Fruit fly (Drosophila melanogaster) whole organism, prepupa: ENCODE data around the gene CG33110.

Source experiments
- CG10631 ChIP-seq: fragments of 200-800 bp; sonication (Bioruptor generic); optimal IDR thresholded peaks from 2 replicates; lab custom pipeline; 2016; ENCODE audit warnings: missing biosample characterization, missing genetic modification characterization
- CG11294 ChIP-seq: fragments of 200-800 bp; sonication (Bioruptor generic); IDR thresholded peaks from 2 replicates; pipeline ENCODE4 v1.3.6; 2022; ENCODE audit warnings: missing biosample characterization, missing genetic modification characterization
- CG11762 ChIP-seq: fragments of 200-800 bp; sonication (Bioruptor generic); optimal IDR thresholded peaks from 3 replicates; lab custom pipeline; 2016; ENCODE audit warnings: missing biosample characterization, missing genetic modification characterization; ENCODE audit not compliant: insufficient read depth
- CG15336 ChIP-seq: fragments of 200-800 bp; sonication (Bioruptor generic); IDR thresholded peaks from 2 replicates; pipeline ENCODE4 v1.3.6; 2022; ENCODE audit warnings: missing biosample characterization, missing genetic modification characterization
- CG1621 ChIP-seq: fragments of 200-800 bp; sonication (Bioruptor generic); optimal IDR thresholded peaks from 3 replicates; lab custom pipeline; 2018; ENCODE audit warnings: missing biosample characterization, mild to moderate bottlenecking, missing genetic modification characterization
- CG3032 ChIP-seq: fragments of 200-800 bp; optimal IDR thresholded peaks from 2 replicates; lab custom pipeline; 2019; ENCODE audit warnings: missing biosample characterization, mild to moderate bottlenecking, missing genetic modification characterization, moderate library complexity
- CG34406 ChIP-seq: fragments of 200-800 bp; sonication (Bioruptor generic); optimal IDR thresholded peaks from 3 replicates; lab custom pipeline; 2016; ENCODE audit warnings: missing biosample characterization, missing genetic modification characterization
- CG4318 ChIP-seq: fragments of 200-800 bp; sonication (Bioruptor generic); optimal IDR thresholded peaks from 3 replicates; lab custom pipeline; 2017; ENCODE audit warnings: missing biosample characterization, mild to moderate bottlenecking, missing genetic modification characterization
- CG6163 ChIP-seq: fragments of 200-800 bp; sonication (Bioruptor generic); IDR thresholded peaks from 3 replicates; pipeline ENCODE4 v1.3.6; 2022; ENCODE audit warnings: missing biosample characterization, missing genetic modification characterization
- CG6792 ChIP-seq: fragments of 200-800 bp; sonication (Bioruptor generic); optimal IDR thresholded peaks from 3 replicates; lab custom pipeline; 2016; ENCODE audit warnings: missing biosample characterization, missing genetic modification characterization
- CG6808 ChIP-seq: fragments of 200-800 bp; sonication (Bioruptor generic); optimal IDR thresholded peaks from 3 replicates; lab custom pipeline; 2017; ENCODE audit warnings: missing biosample characterization, missing genetic modification characterization, mild to moderate bottlenecking, moderate library complexity, missing genetic modification reagents
- CG7368 ChIP-seq: fragments of 200-800 bp; sonication (Bioruptor generic); optimal IDR thresholded peaks from 3 replicates; lab custom pipeline; 2016; ENCODE audit warnings: missing biosample characterization, missing genetic modification characterization
- CG8632 ChIP-seq: fragments of 200-800 bp; sonication (Bioruptor generic); optimal IDR thresholded peaks from 3 replicates; lab custom pipeline; 2016; ENCODE audit warnings: missing biosample characterization, missing genetic modification characterization
- CG9139 ChIP-seq: fragments of 200-800 bp; sonication (Bioruptor generic); optimal IDR thresholded peaks from 3 replicates; lab custom pipeline; 2017; ENCODE audit warnings: missing biosample characterization, mild to moderate bottlenecking, missing genetic modification characterization
- Eip75B ChIP-seq: fragments of 200-800 bp; sonication (Bioruptor generic); optimal IDR thresholded peaks from 3 replicates; lab custom pipeline; 2016; ENCODE audit warnings: missing biosample characterization, missing genetic modification characterization
- Eip78C ChIP-seq: fragments of 200-800 bp; sonication (Bioruptor generic); peaks from one replicate; lab custom pipeline; 2016; ENCODE audit warnings: missing biosample characterization, missing genetic modification characterization
- Eip93F ChIP-seq: fragments of 200-800 bp; sonication (Bioruptor generic); optimal IDR thresholded peaks from 2 replicates; lab custom pipeline; 2016; ENCODE audit warnings: missing biosample characterization, mild to moderate bottlenecking, missing genetic modification characterization
- Ets21C ChIP-seq: fragments of 200-800 bp; sonication (Bioruptor generic); optimal IDR thresholded peaks from 3 replicates; lab custom pipeline; 2016; ENCODE audit warnings: missing biosample characterization, missing genetic modification characterization
- Ets96B ChIP-seq: fragments of 200-800 bp; optimal IDR thresholded peaks from 2 replicates; lab custom pipeline; 2019; ENCODE audit warnings: missing biosample characterization, mild to moderate bottlenecking, missing genetic modification characterization, moderate library complexity
- Hr39 ChIP-seq: fragments of 200-800 bp; sonication (Bioruptor generic); optimal IDR thresholded peaks from 2 replicates; lab custom pipeline; 2016; ENCODE audit warnings: missing biosample characterization, missing genetic modification characterization
- Hr4 ChIP-seq: fragments of 200-800 bp; sonication (Bioruptor generic); optimal IDR thresholded peaks from 3 replicates; lab custom pipeline; 2016; ENCODE audit warnings: missing biosample characterization, missing genetic modification characterization
- Met ChIP-seq: fragments of 200-800 bp; sonication (Bioruptor generic); optimal IDR thresholded peaks from 3 replicates; lab custom pipeline; 2016; ENCODE audit warnings: missing biosample characterization, missing genetic modification characterization
- Smox ChIP-seq: fragments of 200-800 bp; sonication (Bioruptor generic); optimal IDR thresholded peaks from 3 replicates; lab custom pipeline; 2016; ENCODE audit warnings: missing biosample characterization, missing genetic modification characterization
- Sox14 ChIP-seq: fragments of 200-800 bp; sonication (Bioruptor generic); optimal IDR thresholded peaks from 3 replicates; lab custom pipeline; 2016; ENCODE audit warnings: missing biosample characterization, missing genetic modification characterization
- acj6 ChIP-seq: fragments of 200-800 bp; sonication (Bioruptor generic); optimal IDR thresholded peaks from 3 replicates; lab custom pipeline; 2016; ENCODE audit warnings: missing biosample characterization, missing genetic modification characterization
- cyc ChIP-seq: fragments of 200-800 bp; sonication (Bioruptor generic); optimal IDR thresholded peaks from 3 replicates; lab custom pipeline; 2016; ENCODE audit warnings: missing biosample characterization, missing genetic modification characterization
- dac ChIP-seq: fragments of 200-800 bp; sonication (Bioruptor generic); optimal IDR thresholded peaks from 2 replicates; lab custom pipeline; 2017; ENCODE audit warnings: missing biosample characterization, mild to moderate bottlenecking, missing genetic modification characterization
- fd85E ChIP-seq: fragments of 200-800 bp; sonication (Bioruptor generic); optimal IDR thresholded peaks from 3 replicates; lab custom pipeline; 2016; ENCODE audit warnings: missing biosample characterization, missing genetic modification characterization
- fkh ChIP-seq: fragments of 200-800 bp; sonication (Bioruptor generic); optimal IDR thresholded peaks from 3 replicates; lab custom pipeline; 2017; ENCODE audit warnings: missing biosample characterization, mild to moderate bottlenecking, missing genetic modification characterization, moderate library complexity
- lz ChIP-seq: fragments of 200-800 bp; sonication (Bioruptor generic); optimal IDR thresholded peaks from 3 replicates; lab custom pipeline; 2016; ENCODE audit warnings: missing biosample characterization, missing genetic modification characterization
- ss ChIP-seq, 2 experiments: fragments of 200-800 bp; sonication (Bioruptor generic); optimal IDR thresholded peaks; 2 replicates in 1 of 2; 3 replicates in 1 of 2; lab custom pipeline; 2017 to 2018; ENCODE audit warnings: mild to moderate bottlenecking in 2 of 2, missing biosample characterization in 2 of 2, missing genetic modification characterization in 2 of 2, moderate library complexity in 1 of 2
- svp ChIP-seq: fragments of 200-800 bp; sonication (Bioruptor generic); peaks from one replicate; lab custom pipeline; 2016; ENCODE audit warnings: missing biosample characterization, missing genetic modification characterization
- vri ChIP-seq: fragments of 200-800 bp; sonication (Bioruptor generic); optimal IDR thresholded peaks from 3 replicates; lab custom pipeline; 2016; ENCODE audit warnings: missing biosample characterization, mild to moderate bottlenecking, missing genetic modification characterization

The CG33110 gene

dm6 chr3R:22524344-22525072, 45.5 kb upstream of the CG33110 start (continued):
- no peak for TF ChIP-seq Eip93F
- peak; percentile 89 for TF ChIP-seq fkh (GFP tag; lab: Kevin White, UChicago)
- no peak for TF ChIP-seq CG11294
- TF ChIP-seq cyc (GFP tag; lab: Kevin White, UChicago) = no peak
- no peak for TF ChIP-seq Sox14 (GFP tag; lab: Kevin White, UChicago)
- peak; percentile 18 for TF ChIP-seq Ets21C (GFP tag; lab: Kevin White, UChicago)
- no peak for TF ChIP-seq dac (GFP tag; lab: Kevin White, UChicago)
- TF ChIP-seq CG15336 (GFP tag; lab: Robert Waterston, UW) = no peak
- TF ChIP-seq CG1621 = no peak
- TF ChIP-seq, all 60 proteins: peak for 27

- TF ChIP-seq fkh (GFP tag; lab: Kevin White, UChicago) = no peak
- TF ChIP-seq svp (GFP tag; lab: Kevin White, UChicago) = peak; percentile 62
Measured at dm6 chr3R:22525073-22525413, 44.9 kb upstream of the CG33110 start.

dm6 chr3R:22525546-22526352, 44.2 kb upstream of the CG33110 start:
- TF ChIP-seq Hr39 (GFP tag; lab: Kevin White, UChicago) (no peak), Eip93F (no peak), CG7368 (GFP tag; lab: Kevin White, UChicago) (no peak), CG6163 (GFP tag; lab: Robert Waterston, UW) (0 out of 3 replicates have a peak, but pooled peaks have one; percentile 26), CG4318 (GFP tag; lab: Kevin White, UChicago) (no peak), Eip78C (GFP tag; lab: Kevin White, UChicago) (no peak), dac (GFP tag; lab: Kevin White, UChicago) (no peak), CG3032 (no peak), CG11762 (GFP tag; lab: Kevin White, UChicago) (no peak), Smox (GFP tag; lab: Kevin White, UChicago) (no peak), Ets21C (GFP tag; lab: Kevin White, UChicago) (no peak), CG10631 (GFP tag; lab: Kevin White, UChicago) (no peak), Eip75B (no peak), CG8632 (GFP tag; lab: Kevin White, UChicago) (no peak), fd85E (GFP tag; lab: Kevin White, UChicago) (no peak), fkh (GFP tag; lab: Kevin White, UChicago) (no peak), Hr4 (GFP tag; lab: Kevin White, UChicago) (no peak), CG11294 (no peak), CG34406 (GFP tag; lab: Kevin White, UChicago) (no peak), acj6 (GFP tag; lab: Kevin White, UChicago) (no peak), lz (GFP tag; lab: Kevin White, UChicago) (peak; percentile 14), CG9139 (GFP tag; lab: Kevin White, UChicago) (no peak), ss (GFP tag; optimal IDR thresholded peaks at IDR 0.05; lab: Kevin White, UChicago) (peak in 1 of 2 experiments; percentile 20), CG6808 (GFP tag; lab: Kevin White, UChicago) (peak; percentile 27), CG1621 (no peak), vri (GFP tag; lab: Kevin White, UChicago) (peak; percentile 2), CG6792 (GFP tag; lab: Kevin White, UChicago) (no peak), Ets96B (tag; lab: Kevin White, UChicago) (no peak), Met (GFP tag; lab: Kevin White, UChicago) (no peak)
